Fruit fly (Drosophila melanogaster): ENCODE results near the gene CG16743.

dm6 chr2L:10964493-10964892 is 7.6 kb upstream of the CG16743 start:
- no peak for TF ChIP-seq CG10348 (GFP tag; IDR thresholded peaks at IDR 0.05)
- TF ChIP-seq CG32121 (GFP tag; IDR thresholded peaks at IDR 0.05): no peak

Measured in whole organism, pupa.